Fruit fly (Drosophila melanogaster): ENCODE measurements around the gene Skel.
A peak's percentile ranks its signal among the peaks of the same experiment; 100 is the strongest.

Gene Skel

DNA sequence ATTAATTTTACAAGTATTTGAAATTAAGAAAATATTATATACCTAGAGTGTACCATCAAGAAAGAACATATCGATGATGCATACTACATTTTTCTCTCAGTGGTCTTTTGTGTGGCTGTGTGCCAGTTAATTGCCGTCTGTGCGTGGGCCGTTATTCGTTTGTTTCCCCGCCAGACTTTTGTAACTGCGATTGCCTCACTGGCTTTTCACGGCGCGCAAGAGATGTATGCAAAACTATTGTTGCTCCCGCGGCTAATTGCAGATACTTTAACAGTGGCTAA is 5.1 kb upstream of the Skel start (continued):
- no peak for TF ChIP-seq Hand (GFP tag; optimal IDR thresholded peaks at IDR 0.05)
- no peak for TF ChIP-seq pros (GFP tag; optimal IDR thresholded peaks at IDR 0.05)
- no peak for TF ChIP-seq CG10431 (GFP tag; optimal IDR thresholded peaks at IDR 0.05)
- TF ChIP-seq jing (GFP tag; optimal IDR thresholded peaks at IDR 0.05): no peak
- peak; percentile 50 for TF ChIP-seq sim (GFP tag; IDR thresholded peaks at IDR 0.05)
- no peak for TF ChIP-seq BEAF-32 (GFP tag; optimal IDR thresholded peaks at IDR 0.05)
- TF ChIP-seq CG18599 (GFP tag; optimal IDR thresholded peaks at IDR 0.05): no peak
- peak; percentile 34; the same call in 1 of the 3 replicates for TF ChIP-seq CG11093 (GFP tag; IDR thresholded peaks at IDR 0.05)
- no peak for TF ChIP-seq prd (optimal IDR thresholded peaks at IDR 0.05)
- TF ChIP-seq prd (GFP tag; IDR thresholded peaks at IDR 0.05): peak; percentile 78
- no peak for TF ChIP-seq CG4282 (GFP tag; optimal IDR thresholded peaks at IDR 0.05)
- TF ChIP-seq CG18476 (GFP tag; optimal IDR thresholded peaks at IDR 0.05): no peak
- peak; percentile 33 for TF ChIP-seq trh (GFP tag; optimal IDR thresholded peaks at IDR 0.05)
- TF ChIP-seq klu (GFP tag; IDR thresholded peaks at IDR 0.05): peak; percentile 42; the same call in 1 of the 2 replicates
- TF ChIP-seq sob (GFP tag; IDR thresholded peaks at IDR 0.05): peak; percentile 56
- TF ChIP-seq ash1 (GFP tag; optimal IDR thresholded peaks at IDR 0.05): no peak
- peak; percentile 71 for TF ChIP-seq dysf (GFP tag; IDR thresholded peaks at IDR 0.05)
- peak; percentile 35 for TF ChIP-seq CG12942 (GFP tag; optimal IDR thresholded peaks at IDR 0.05)
- TF ChIP-seq CTCF (GFP tag; optimal IDR thresholded peaks at IDR 0.05): no peak
- TF ChIP-seq croc (GFP tag; conservative IDR thresholded peaks at IDR 0.05): no peak; the same call in 2 of the 3 replicates
- TF ChIP-seq Hr39 (optimal IDR thresholded peaks at IDR 0.05): no peak
- TF ChIP-seq Kr (GFP tag; optimal IDR thresholded peaks at IDR 0.05): no peak
- TF ChIP-seq psq (GFP tag; optimal IDR thresholded peaks at IDR 0.05): no peak
- no peak for TF ChIP-seq Hey (tag; optimal IDR thresholded peaks at IDR 0.05)
- no peak for TF ChIP-seq gsb-n (tag; optimal IDR thresholded peaks at IDR 0.05)
- peak; percentile 46; the same call in 1 of the 2 replicates for TF ChIP-seq H2.0 (GFP tag; IDR thresholded peaks at IDR 0.05)
- TF ChIP-seq CG31365 (tag; optimal IDR thresholded peaks at IDR 0.05): peak; percentile 13
- no peak for TF ChIP-seq CG3838 (GFP tag; optimal IDR thresholded peaks at IDR 0.05)
- TF ChIP-seq Lhr (GFP tag; optimal IDR thresholded peaks at IDR 0.05): no peak
- no peak for TF ChIP-seq odd (GFP tag; optimal IDR thresholded peaks at IDR 0.05)
- no peak for TF ChIP-seq CG34376 (GFP tag; optimal IDR thresholded peaks at IDR 0.05)
- peak; percentile 80; the same call in 1 of the 3 replicates for TF ChIP-seq CG2199 (GFP tag; IDR thresholded peaks at IDR 0.05)
- TF ChIP-seq dimm (GFP tag; IDR thresholded peaks at IDR 0.05): no peak
- peak; percentile 52; the same call in 1 of the 2 replicates for TF ChIP-seq Atf6 (GFP tag; IDR thresholded peaks at IDR 0.05)
- TF ChIP-seq mirr (GFP tag; optimal IDR thresholded peaks at IDR 0.05): no peak
- TF ChIP-seq Gug (GFP tag; IDR thresholded peaks at IDR 0.05): peak; percentile 52; the same call in 1 of the 4 replicates
- TF ChIP-seq Spps (tag; optimal IDR thresholded peaks at IDR 0.05): peak; percentile 49
- no peak for TF ChIP-seq az2 (GFP tag; optimal IDR thresholded peaks at IDR 0.05)
- no peak for TF ChIP-seq CG2875 (GFP tag; optimal IDR thresholded peaks at IDR 0.05)
- peak; percentile 17; the same call in 1 of the 2 replicates for TF ChIP-seq CG1024 (GFP tag; IDR thresholded peaks at IDR 0.05)
- no peak for TF ChIP-seq CG9609 (GFP tag; optimal IDR thresholded peaks at IDR 0.05)
- TF ChIP-seq Dref (GFP tag; IDR thresholded peaks at IDR 0.05): no peak
- TF ChIP-seq maf-S (GFP tag; optimal IDR thresholded peaks at IDR 0.05): no peak
- no peak for TF ChIP-seq Hr78 (GFP tag; optimal IDR thresholded peaks at IDR 0.05)
- TF ChIP-seq hbn (GFP tag; IDR thresholded peaks at IDR 0.05; ENCODE audit: partially characterized antibody): no peak
- no peak for TF ChIP-seq abd-A (tag; optimal IDR thresholded peaks at IDR 0.05)
- TF ChIP-seq Awh (GFP tag; IDR thresholded peaks at IDR 0.05): peak; percentile 93
- TF ChIP-seq D19A (tag; optimal IDR thresholded peaks at IDR 0.05): no peak
- TF ChIP-seq rib (GFP tag; IDR thresholded peaks at IDR 0.05): peak; percentile 62; the same call in 1 of the 2 replicates
- peak; percentile 22 for TF ChIP-seq CG15696 (tag; optimal IDR thresholded peaks at IDR 0.05)
- TF ChIP-seq CrebB (tag; optimal IDR thresholded peaks at IDR 0.05): no peak
- no peak for TF ChIP-seq Poxn (GFP tag; IDR thresholded peaks at IDR 0.05)
- no peak for TF ChIP-seq mld (GFP tag; IDR thresholded peaks at IDR 0.05; ENCODE audit: partially characterized antibody)

Data from whole organism, embryonic.